Fruit fly (Drosophila melanogaster) whole organism, pupa: Measurements from ENCODE around the gene CG13675.

Source experiments
- CG10348 ChIP-seq: fragments of 200-800 bp; sonication (Bioruptor generic); IDR thresholded peaks from 2 replicates; pipeline ENCODE4 v1.3.6; 2022; ENCODE audit warnings: missing biosample characterization, missing genetic modification characterization
- CG12605 ChIP-seq: fragments of 200-800 bp; sonication (Bioruptor generic); IDR thresholded peaks from 2 replicates; pipeline ENCODE4 v1.3.6; 2022; ENCODE audit warnings: missing biosample characterization, missing genetic modification characterization
- CG14655 ChIP-seq: fragments of 200-800 bp; sonication (Bioruptor generic); optimal IDR thresholded peaks from 3 replicates; lab custom pipeline; 2017; ENCODE audit warnings: mild to moderate bottlenecking, missing biosample characterization, missing genetic modification reagents, missing genetic modification characterization
- CG9948 ChIP-seq: fragments of 200-800 bp; sonication (Bioruptor generic); optimal IDR thresholded peaks from 2 replicates; lab custom pipeline; 2018; ENCODE audit warnings: missing biosample characterization, mild to moderate bottlenecking, missing genetic modification characterization, moderate library complexity
- D1 ChIP-seq: fragments of 200-800 bp; sonication (Bioruptor generic); optimal IDR thresholded peaks from 2 replicates; lab custom pipeline; 2018; ENCODE audit warnings: missing biosample characterization, mild to moderate bottlenecking, missing genetic modification characterization, moderate library complexity
- EcR ChIP-seq: fragments of 200-800 bp; sonication (Bioruptor generic); optimal IDR thresholded peaks from 3 replicates; lab custom pipeline; 2019; ENCODE audit warnings: missing biosample characterization, missing genetic modification characterization, mild to moderate bottlenecking, moderate library complexity, missing genetic modification reagents
- Ets98B ChIP-seq: fragments of 200-800 bp; sonication (Bioruptor generic); IDR thresholded peaks from 2 replicates; pipeline ENCODE4 v1.3.6; 2022; ENCODE audit warnings: missing biosample characterization, missing genetic modification characterization
- Pif1A ChIP-seq: fragments of 200-800 bp; sonication (Bioruptor generic); optimal IDR thresholded peaks from 3 replicates; lab custom pipeline; 2016; ENCODE audit warnings: missing biosample characterization, missing genetic modification characterization
- Snoo ChIP-seq: fragments of 200-800 bp; sonication (Bioruptor generic); optimal IDR thresholded peaks from 3 replicates; lab custom pipeline; 2017; ENCODE audit warnings: missing biosample characterization, mild to moderate bottlenecking, missing genetic modification characterization, inconsistent platforms
- fd96Ca ChIP-seq: fragments of 200-800 bp; sonication (Bioruptor generic); IDR thresholded peaks from 3 replicates; pipeline ENCODE4 v1.3.6; 2022; ENCODE audit warnings: missing biosample characterization, missing genetic modification characterization
- gl ChIP-seq: fragments of 200-800 bp; sonication (Bioruptor generic); optimal IDR thresholded peaks from 2 replicates; lab custom pipeline; 2018; ENCODE audit warnings: missing biosample characterization, mild to moderate bottlenecking, missing genetic modification characterization

DNA sequence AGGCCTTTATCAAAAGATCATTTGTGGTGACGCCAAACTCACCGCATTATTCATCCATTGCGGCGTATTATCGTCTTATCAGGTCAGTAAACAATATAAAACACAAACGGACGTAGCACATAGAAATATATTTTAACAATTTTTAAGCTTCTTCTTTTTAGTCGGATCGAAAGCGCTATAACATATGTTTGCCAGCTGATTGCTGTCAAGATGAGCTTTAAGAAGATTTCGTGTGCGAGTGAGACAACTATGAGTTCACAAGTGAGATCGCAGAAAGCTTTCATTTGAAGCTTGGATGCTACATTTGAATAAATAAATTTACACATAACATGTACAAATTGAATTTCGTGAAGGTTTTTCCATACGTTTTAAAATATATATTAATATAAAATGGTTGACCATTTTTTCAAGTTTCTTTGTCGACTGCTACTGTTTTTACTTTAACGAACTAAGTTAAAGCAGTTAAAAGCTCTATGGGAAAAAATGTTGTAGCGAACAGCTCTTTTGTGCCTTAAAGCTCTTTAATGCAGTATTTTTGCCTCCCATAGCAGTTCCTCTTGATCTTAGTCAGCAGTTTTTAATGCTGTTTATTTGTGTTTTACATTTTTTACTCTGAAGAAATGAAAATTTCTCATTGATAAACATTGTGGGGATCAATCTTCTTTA, 6.5 kb downstream of the CG13675 start, which contains the start of gene CG42445:
- TF ChIP-seq CG9948 (tag; lab: Kevin White, UChicago), result no peak
- TF ChIP-seq Ets98B (GFP tag; lab: Robert Waterston, UW), result no peak
- TF ChIP-seq CG14655 (GFP tag; lab: Kevin White, UChicago), result no peak
- no peak for TF ChIP-seq Pif1A
- no peak for TF ChIP-seq fd96Ca (GFP tag; lab: Robert Waterston, UW)
- no peak for TF ChIP-seq CG10348 (GFP tag; lab: Robert Waterston, UW)
- TF ChIP-seq CG12605 (GFP tag; lab: Robert Waterston, UW), result no peak
- TF ChIP-seq D1 (tag; lab: Kevin White, UChicago), result no peak
- TF ChIP-seq gl, result no peak
- no peak for TF ChIP-seq EcR (GFP tag; lab: Kevin White, UChicago)
- TF ChIP-seq Snoo (tag; lab: Kevin White, UChicago), result no peak
